Worm (Caenorhabditis elegans) whole organism, L3 larva: ENCODE measurements around the gene Y54G2A.41.
"Not testable (repeated sequence)": the region's sequence is repeated elsewhere in the genome, so short reads cannot be mapped to it uniquely, and the experiment has no call there.

Experiments
- ZK546.5 ChIP-seq: sonication (generic microtip); optimal IDR thresholded peaks from 2 replicates; lab custom pipeline; 2017; ENCODE audit warnings: missing biosample characterization, missing genetic modification characterization
- aly-2 ChIP-seq: fragments of 150-350 bp; optimal IDR thresholded peaks from 2 replicates; lab custom pipeline; 2014; ENCODE audit warnings: missing biosample characterization, missing genetic modification characterization
- ama-1 ChIP-seq: fragments of 150-350 bp; optimal IDR thresholded peaks from 2 replicates; lab custom pipeline; 2018
- ceh-16 ChIP-seq: sonication (generic microtip); optimal IDR thresholded peaks from 2 replicates; lab custom pipeline; 2017; ENCODE audit warnings: missing biosample characterization, missing genetic modification characterization
- ceh-82 ChIP-seq: fragments of 150-350 bp; optimal IDR thresholded peaks from 2 replicates; lab custom pipeline; 2014; ENCODE audit warnings: missing biosample characterization, missing genetic modification characterization
- ceh-9 ChIP-seq: sonication (generic microtip); optimal IDR thresholded peaks from 2 replicates; lab custom pipeline; 2018; ENCODE audit warnings: missing biosample characterization, missing genetic modification characterization
- daf-12 ChIP-seq: fragments of 150-350 bp; optimal IDR thresholded peaks from 2 replicates; lab custom pipeline; 2014; ENCODE audit warnings: missing biosample characterization, missing genetic modification reagents, missing genetic modification characterization
- egl-27 ChIP-seq: sonication (generic microtip); optimal IDR thresholded peaks from 4 replicates; lab custom pipeline; 2017; ENCODE audit warnings: missing biosample characterization, missing genetic modification reagents, missing genetic modification characterization
- egl-5 ChIP-seq: fragments of 150-350 bp; optimal IDR thresholded peaks from 2 replicates; lab custom pipeline; 2017; ENCODE audit warnings: missing biosample characterization, missing genetic modification reagents, missing genetic modification characterization, inconsistent platforms
- elt-1 ChIP-seq: fragments of 150-350 bp; optimal IDR thresholded peaks from 2 replicates; lab custom pipeline; 2014; ENCODE audit warnings: missing biosample characterization, missing genetic modification characterization
- elt-2 ChIP-seq: sonication (generic microtip); optimal IDR thresholded peaks from 2 replicates; lab custom pipeline; 2016; ENCODE audit warnings: missing genetic modification reagents, mild to moderate bottlenecking, missing genetic modification characterization, missing compliant biosample characterization
- elt-3 ChIP-seq, 3 experiments: fragments of 150-350 bp in 1 of 3; sonication (generic microtip) in 2 of 3; optimal IDR thresholded peaks; 2 replicates in 2 of 3; 4 replicates in 1 of 3; lab custom pipeline; 2014 to 2017; ENCODE audit warnings: missing biosample characterization in 3 of 3, missing genetic modification characterization in 3 of 3
- eor-1 ChIP-seq, 2 experiments: fragments of 150-350 bp; optimal IDR thresholded peaks; 2 replicates each; lab custom pipeline; 2014 to 2018; ENCODE audit warnings: missing biosample characterization in 2 of 2, missing genetic modification characterization in 2 of 2
- fkh-2 ChIP-seq: fragments of 150-350 bp; optimal IDR thresholded peaks from 2 replicates; lab custom pipeline; 2014; ENCODE audit warnings: missing biosample characterization, missing genetic modification reagents, missing genetic modification characterization
- fos-1 ChIP-seq: fragments of 150-350 bp; optimal IDR thresholded peaks from 2 replicates; lab custom pipeline; 2014; ENCODE audit warnings: missing biosample characterization, missing genetic modification characterization
- hmg-11 ChIP-seq: sonication (generic microtip); optimal IDR thresholded peaks from 2 replicates; lab custom pipeline; 2016; ENCODE audit warnings: missing genetic modification characterization, missing compliant biosample characterization
- jun-1 ChIP-seq: fragments of 150-350 bp; optimal IDR thresholded peaks from 2 replicates; lab custom pipeline; 2014; ENCODE audit warnings: missing biosample characterization, missing genetic modification reagents, missing genetic modification characterization
- lin-15B ChIP-seq: fragments of 150-350 bp; optimal IDR thresholded peaks from 2 replicates; lab custom pipeline; 2014; ENCODE audit warnings: missing biosample characterization, missing genetic modification characterization
- lin-39 ChIP-seq: fragments of 150-350 bp; optimal IDR thresholded peaks from 2 replicates; lab custom pipeline; 2018; ENCODE audit warnings: missing biosample characterization, missing genetic modification reagents, missing genetic modification characterization
- lsy-12 ChIP-seq: sonication (generic microtip); optimal IDR thresholded peaks from 2 replicates; lab custom pipeline; 2016; ENCODE audit warnings: mild to moderate bottlenecking, missing genetic modification characterization, missing compliant biosample characterization
- mdl-1 ChIP-seq: fragments of 150-350 bp; optimal IDR thresholded peaks from 2 replicates; lab custom pipeline; 2014; ENCODE audit warnings: missing biosample characterization, missing genetic modification characterization
- nfya-1 ChIP-seq: sonication (generic microtip); optimal IDR thresholded peaks from 2 replicates; lab custom pipeline; 2017; ENCODE audit warnings: missing genetic modification characterization, mild to moderate bottlenecking, missing compliant biosample characterization, antibody characterized with exemption, moderate library complexity; ENCODE audit not compliant: insufficient read depth
- nhr-11 ChIP-seq: fragments of 150-350 bp; optimal IDR thresholded peaks from 2 replicates; lab custom pipeline; 2014; ENCODE audit warnings: missing biosample characterization, missing genetic modification characterization
- nhr-12 ChIP-seq: fragments of 150-350 bp; optimal IDR thresholded peaks from 2 replicates; lab custom pipeline; 2014; ENCODE audit warnings: missing biosample characterization, missing genetic modification characterization
- nhr-23 ChIP-seq: fragments of 150-350 bp; optimal IDR thresholded peaks from 2 replicates; lab custom pipeline; 2014; ENCODE audit warnings: missing biosample characterization, missing genetic modification reagents, missing genetic modification characterization
- nhr-25 ChIP-seq: sonication (generic microtip); optimal IDR thresholded peaks from 2 replicates; lab custom pipeline; 2017; ENCODE audit warnings: missing biosample characterization, missing genetic modification characterization
- nhr-76 ChIP-seq: fragments of 150-350 bp; sonication (generic microtip); optimal IDR thresholded peaks from 5 replicates; lab custom pipeline; 2014; ENCODE audit warnings: missing biosample characterization, missing genetic modification characterization
- nhr-77 ChIP-seq: fragments of 150-350 bp; optimal IDR thresholded peaks from 2 replicates; lab custom pipeline; 2014; ENCODE audit warnings: missing biosample characterization, missing genetic modification characterization
- pha-4 ChIP-seq: fragments of 150-350 bp; optimal IDR thresholded peaks from 2 replicates; lab custom pipeline; 2014; ENCODE audit warnings: missing biosample characterization, missing genetic modification reagents, missing genetic modification characterization
- pqm-1 ChIP-seq: fragments of 150-350 bp; optimal IDR thresholded peaks from 2 replicates; lab custom pipeline; 2017; ENCODE audit warnings: missing biosample characterization, missing genetic modification characterization, inconsistent platforms
- skn-1 ChIP-seq: fragments of 150-350 bp; optimal IDR thresholded peaks from 2 replicates; lab custom pipeline; 2014; ENCODE audit warnings: missing biosample characterization, missing genetic modification characterization
- snpc-4 ChIP-seq: fragments of 150-350 bp; optimal IDR thresholded peaks from 2 replicates; lab custom pipeline; 2014; ENCODE audit warnings: missing biosample characterization, missing genetic modification characterization
- unc-62 ChIP-seq: fragments of 150-350 bp; sonication (generic microtip); optimal IDR thresholded peaks from 4 replicates; lab custom pipeline; 2014; ENCODE audit warnings: missing biosample characterization, missing genetic modification reagents, missing genetic modification characterization
- zag-1 ChIP-seq: fragments of 150-350 bp; optimal IDR thresholded peaks from 2 replicates; lab custom pipeline; 2014; ENCODE audit warnings: missing biosample characterization, missing genetic modification characterization
- ztf-4 ChIP-seq: fragments of 150-350 bp; optimal IDR thresholded peaks from 2 replicates; lab custom pipeline; 2014; ENCODE audit warnings: missing biosample characterization, missing genetic modification characterization

Y54G2A.41 gene

ce11 chrIV:2788389-2788788 lies 36.7 kb downstream of the Y54G2A.41 start, which contains the start of gene atln-1:
atln-1 (plus strand) TSS chrIV:2788689.
- not testable (repeated sequence) for TF ChIP-seq lin-39, pha-4, fkh-2 (tag; lab: Kevin White, UChicago)

ce11 chrIV:2793956-2794355 lies 42.3 kb downstream of the Y54G2A.41 start:
- TF ChIP-seq egl-5 (tag; lab: Kevin White, UChicago) (no peak), nfya-1 (tag; lab: Kevin White, UChicago) (peak; percentile 88)

- peak; percentile 74 for TF ChIP-seq pqm-1 (tag; lab: Kevin White, UChicago)
- no peak for TF ChIP-seq unc-62
- TF ChIP-seq fkh-2 (tag; lab: Kevin White, UChicago): no peak
- no peak for TF ChIP-seq lsy-12 (tag; lab: Kevin White, UChicago)
- TF ChIP-seq egl-27: no peak
- no peak for TF ChIP-seq ceh-82 (tag; lab: Kevin White, UChicago)
- TF ChIP-seq nfya-1 (tag; lab: Kevin White, UChicago): no peak
- TF ChIP-seq mdl-1 (tag; lab: Kevin White, UChicago): no peak
- no peak for TF ChIP-seq nhr-77 (tag; lab: Kevin White, UChicago)
- no peak for TF ChIP-seq nhr-25 (tag; lab: Kevin White, UChicago)
- peak; percentile 84 for TF ChIP-seq pha-4 (tag; lab: Kevin White, UChicago)
- no peak for TF ChIP-seq lin-15B
- no peak for TF ChIP-seq jun-1 (tag; lab: Kevin White, UChicago)
- TF ChIP-seq ZK546.5 (tag; lab: Kevin White, UChicago): no peak
- peak; percentile 35 for TF ChIP-seq skn-1 (tag; lab: Kevin White, UChicago)
- TF ChIP-seq hmg-11 (tag; lab: Kevin White, UChicago): no peak
- no peak for TF ChIP-seq zag-1 (tag; lab: Kevin White, UChicago)
- TF ChIP-seq nhr-76 (tag; lab: Kevin White, UChicago): no peak
- no peak for TF ChIP-seq nhr-23 (tag; lab: Kevin White, UChicago)
- TF ChIP-seq ama-1 (lab: Kevin White, UChicago): no peak
- peak; percentile 82 for TF ChIP-seq elt-2 (tag; lab: Kevin White, UChicago)
Measured at ce11 chrIV:2798339-2798738, 46.7 kb downstream of the Y54G2A.41 start, which contains the start of gene Y54G2A.52. Y54G2A.52 (minus strand) TSS chrIV:2798686.

- TF ChIP-seq lsy-12 (tag; lab: Kevin White, UChicago): no peak
- TF ChIP-seq fos-1 (tag; lab: Kevin White, UChicago): no peak
- TF ChIP-seq daf-12 (tag; lab: Kevin White, UChicago): no peak
- no peak for TF ChIP-seq ztf-4 (tag; lab: Kevin White, UChicago)
- TF ChIP-seq egl-5 (tag; lab: Kevin White, UChicago): no peak
- TF ChIP-seq nhr-25 (tag; lab: Kevin White, UChicago): no peak
- no peak for TF ChIP-seq snpc-4 (tag; lab: Kevin White, UChicago)
- TF ChIP-seq jun-1 (tag; lab: Kevin White, UChicago): no peak
- no peak for TF ChIP-seq aly-2 (tag; lab: Kevin White, UChicago)
- TF ChIP-seq nhr-77 (tag; lab: Kevin White, UChicago): no peak
- no peak for TF ChIP-seq elt-1 (tag; lab: Kevin White, UChicago)
- no peak for TF ChIP-seq nhr-12 (tag; lab: Kevin White, UChicago)
Measured at ce11 chrIV:2799389-2799788, 47.7 kb downstream of the Y54G2A.41 start, which contains the start of gene Y54G2A.10. Y54G2A.10 (plus strand) TSS chrIV:2799689.

- no peak for TF ChIP-seq pha-4 (tag; lab: Kevin White, UChicago)
- no peak for TF ChIP-seq lin-39 (tag; lab: Kevin White, UChicago)
- TF ChIP-seq eor-1 (tag; optimal IDR thresholded peaks at IDR 0.05; lab: Kevin White, UChicago): no peak
- no peak for TF ChIP-seq mdl-1 (tag; lab: Kevin White, UChicago)
- TF ChIP-seq elt-3 (tag; optimal IDR thresholded peaks at IDR 0.05; lab: Kevin White, UChicago): no peak
- TF ChIP-seq aly-2 (tag; lab: Kevin White, UChicago): no peak
- no peak for TF ChIP-seq daf-12 (tag; lab: Kevin White, UChicago)
- no peak for TF ChIP-seq fkh-2 (tag; lab: Kevin White, UChicago)
- TF ChIP-seq hmg-11 (tag; lab: Kevin White, UChicago): no peak
- no peak for TF ChIP-seq nhr-11 (tag; lab: Kevin White, UChicago)
- no peak for TF ChIP-seq ceh-16 (tag; lab: Kevin White, UChicago)
- no peak for TF ChIP-seq ceh-9 (tag; lab: Kevin White, UChicago)
- TF ChIP-seq nhr-12 (tag; lab: Kevin White, UChicago): no peak
- TF ChIP-seq, all 47 proteins: peak for 0
Measured at ce11 chrIV:2799890-2800289, 48.2 kb downstream of the Y54G2A.41 start.
